Fruit fly (Drosophila melanogaster) whole organism, embryonic: Measurements from ENCODE around the gene stg.
A peak's percentile ranks its signal among the peaks of the same experiment; 100 is the strongest.

Source experiments
- Adf1 ChIP-seq: fragments of 200-800 bp; sonication (Bioruptor generic); IDR thresholded peaks from 2 replicates; pipeline ENCODE4 v1.3.6; 2022; ENCODE audit warnings: missing biosample characterization, missing genetic modification characterization
- Asciz ChIP-seq: fragments of 200-800 bp; sonication (Bioruptor generic); optimal IDR thresholded peaks from 2 replicates; lab custom pipeline; 2017; ENCODE audit warnings: missing biosample characterization, mild to moderate bottlenecking, missing genetic modification characterization, missing genetic modification reagents
- Awh ChIP-seq: fragments of 200-800 bp; sonication (Bioruptor generic); IDR thresholded peaks from 2 replicates; pipeline ENCODE4, ENCODE4 v1.3.6; 2022; ENCODE audit warnings: missing biosample characterization, missing genetic modification characterization
- B-H2 ChIP-seq: fragments of 200-800 bp; sonication (Bioruptor generic); optimal IDR thresholded peaks from 2 replicates; lab custom pipeline; 2018; ENCODE audit warnings: missing biosample characterization, mild to moderate bottlenecking, missing genetic modification characterization
- BEAF-32 ChIP-seq: fragments of 200-800 bp; sonication (Bioruptor generic); optimal IDR thresholded peaks from 3 replicates; lab custom pipeline; 2017; ENCODE audit warnings: missing biosample characterization, missing genetic modification characterization, mild to moderate bottlenecking, moderate library complexity, missing genetic modification reagents
- Bteb2 ChIP-seq: fragments of 200-800 bp; sonication (Bioruptor generic); optimal IDR thresholded peaks from 2 replicates; lab custom pipeline; 2016; ENCODE audit warnings: missing biosample characterization, missing genetic modification characterization
- CG11093 ChIP-seq: fragments of 200-800 bp; sonication (Bioruptor generic); IDR thresholded peaks from 3 replicates; pipeline ENCODE4 v1.3.6; 2022; ENCODE audit warnings: missing biosample characterization, missing genetic modification characterization
- CG11695 ChIP-seq: fragments of 200-800 bp; sonication (Bioruptor generic); IDR thresholded peaks from 3 replicates; pipeline ENCODE4 v1.3.6; 2022; ENCODE audit warnings: missing biosample characterization, missing genetic modification characterization
- CG12104 ChIP-seq: fragments of 200-800 bp; sonication (Bioruptor generic); optimal IDR thresholded peaks from 3 replicates; lab custom pipeline; 2016; ENCODE audit warnings: missing biosample characterization, missing genetic modification characterization
- CG12942 ChIP-seq: fragments of 200-800 bp; sonication (Bioruptor generic); optimal IDR thresholded peaks from 3 replicates; lab custom pipeline; 2016; ENCODE audit warnings: missing biosample characterization, missing genetic modification characterization
- CG14710 ChIP-seq: fragments of 200-800 bp; sonication (Bioruptor generic); optimal IDR thresholded peaks from 3 replicates; lab custom pipeline; 2019; ENCODE audit warnings: missing biosample characterization, mild to moderate bottlenecking, missing genetic modification characterization, moderate library complexity
- CG16863 ChIP-seq: fragments of 200-800 bp; sonication (Bioruptor generic); optimal IDR thresholded peaks from 3 replicates; lab custom pipeline; 2016; ENCODE audit warnings: missing biosample characterization, missing genetic modification characterization
- CG17186 ChIP-seq: fragments of 200-800 bp; sonication (Bioruptor generic); optimal IDR thresholded peaks from 3 replicates; lab custom pipeline; 2017; ENCODE audit warnings: missing biosample characterization, missing genetic modification reagents, missing genetic modification characterization
- CG17612 ChIP-seq: fragments of 200-800 bp; sonication (Bioruptor generic); IDR thresholded peaks from 2 replicates; pipeline ENCODE4 v1.3.6; 2022; ENCODE audit warnings: missing biosample characterization, missing genetic modification characterization
- CG17802 ChIP-seq: fragments of 200-800 bp; sonication (Bioruptor generic); optimal IDR thresholded peaks from 2 replicates; lab custom pipeline; 2018; ENCODE audit warnings: missing biosample characterization, mild to moderate bottlenecking, missing genetic modification characterization, moderate library complexity
- CG17829 ChIP-seq: fragments of 200-800 bp; optimal IDR thresholded peaks from 2 replicates; lab custom pipeline; 2019; ENCODE audit warnings: missing biosample characterization, mild to moderate bottlenecking, missing genetic modification characterization, moderate library complexity
- CG17912 ChIP-seq: fragments of 200-800 bp; sonication (Bioruptor generic); optimal IDR thresholded peaks from 2 replicates; lab custom pipeline; 2018; ENCODE audit warnings: missing biosample characterization, mild to moderate bottlenecking, missing genetic modification characterization
- CG33557 ChIP-seq: fragments of 200-800 bp; sonication (Bioruptor generic); optimal IDR thresholded peaks from 2 replicates; lab custom pipeline; 2019; ENCODE audit warnings: missing biosample characterization, mild to moderate bottlenecking, missing genetic modification characterization, moderate library complexity
- CG3838 ChIP-seq: fragments of 200-800 bp; sonication (Bioruptor generic); optimal IDR thresholded peaks from 3 replicates; lab custom pipeline; 2016; ENCODE audit warnings: missing biosample characterization, missing genetic modification characterization
- CG42726 ChIP-seq: fragments of 200-800 bp; sonication (Bioruptor generic); IDR thresholded peaks from 2 replicates; pipeline ENCODE4 v1.3.6; 2022; ENCODE audit warnings: missing biosample characterization, missing genetic modification characterization; ENCODE audit not compliant: partially characterized antibody
- CG43689 ChIP-seq: fragments of 200-800 bp; sonication (Bioruptor generic); IDR thresholded peaks from 2 replicates; pipeline ENCODE4 v1.3.6; 2022; ENCODE audit warnings: missing biosample characterization, missing genetic modification characterization
- CG5953 ChIP-seq: fragments of 200-800 bp; sonication (Bioruptor generic); IDR thresholded peaks from 2 replicates; pipeline ENCODE4 v1.3.6; 2022; ENCODE audit warnings: missing biosample characterization, missing genetic modification characterization
- CG6683 ChIP-seq: fragments of 200-800 bp; sonication (Bioruptor generic); optimal IDR thresholded peaks from 2 replicates; lab custom pipeline; 2017; ENCODE audit warnings: missing biosample characterization, mild to moderate bottlenecking, missing genetic modification characterization, missing genetic modification reagents
- CG7928 ChIP-seq: fragments of 200-800 bp; sonication (Bioruptor generic); optimal IDR thresholded peaks from 2 replicates; lab custom pipeline; 2017; ENCODE audit warnings: missing biosample characterization, mild to moderate bottlenecking, missing genetic modification characterization
- Chrac-16 ChIP-seq: fragments of 200-800 bp; sonication (Bioruptor generic); optimal IDR thresholded peaks from 3 replicates; lab custom pipeline; 2016; ENCODE audit warnings: missing biosample characterization, missing genetic modification characterization
- D19B ChIP-seq: fragments of 200-800 bp; sonication (Bioruptor generic); optimal IDR thresholded peaks from 2 replicates; lab custom pipeline; 2017; ENCODE audit warnings: missing biosample characterization, mild to moderate bottlenecking, missing genetic modification characterization
- Dip2 ChIP-seq: fragments of 200-800 bp; sonication (Bioruptor generic); IDR thresholded peaks from 2 replicates; pipeline ENCODE4 v1.3.6; 2022; ENCODE audit warnings: missing biosample characterization, missing genetic modification characterization
- Gsc ChIP-seq: fragments of 200-800 bp; sonication (Bioruptor generic); IDR thresholded peaks from 2 replicates; pipeline ENCODE4 v1.3.6; 2022; ENCODE audit warnings: missing biosample characterization, missing genetic modification characterization
- HmgZ ChIP-seq: fragments of 200-800 bp; sonication (Bioruptor generic); optimal IDR thresholded peaks from 2 replicates; lab custom pipeline; 2018; ENCODE audit warnings: missing biosample characterization, mild to moderate bottlenecking, missing genetic modification characterization
- Hr51 ChIP-seq, 2 experiments: fragments of 200-800 bp; sonication (Bioruptor generic); optimal IDR thresholded peaks; 2 replicates in 1 of 2; 3 replicates in 1 of 2; lab custom pipeline; 2016 to 2018; ENCODE audit warnings: missing biosample characterization in 2 of 2, missing genetic modification characterization in 2 of 2, mild to moderate bottlenecking in 1 of 2, moderate library complexity in 1 of 2
- Lim3 ChIP-seq: fragments of 200-800 bp; sonication (Bioruptor generic); IDR thresholded peaks from 2 replicates; pipeline ENCODE4 v1.3.6; 2022; ENCODE audit warnings: missing biosample characterization, missing genetic modification characterization
- Med ChIP-seq: fragments of 200-800 bp; sonication (Bioruptor generic); peaks from one replicate; lab custom pipeline; 2016; ENCODE audit warnings: missing biosample characterization, missing genetic modification characterization, mild to moderate bottlenecking, inconsistent platforms, moderate library complexity
- NK7.1 ChIP-seq: fragments of 200-800 bp; sonication (Bioruptor generic); optimal IDR thresholded peaks from 3 replicates; lab custom pipeline; 2016; ENCODE audit warnings: missing biosample characterization, missing genetic modification characterization
- Optix ChIP-seq: fragments of 200-800 bp; sonication (Bioruptor generic); IDR thresholded peaks from 3 replicates; pipeline ENCODE4 v1.3.6; 2022; ENCODE audit warnings: missing biosample characterization, missing genetic modification characterization
- Ravus ChIP-seq: fragments of 200-800 bp; sonication (Bioruptor generic); IDR thresholded peaks from 2 replicates; pipeline ENCODE4 v1.3.6; 2022; ENCODE audit warnings: missing biosample characterization, missing genetic modification characterization
- Sox102F ChIP-seq: fragments of 200-800 bp; sonication (Bioruptor generic); optimal IDR thresholded peaks from 2 replicates; lab custom pipeline; 2018; ENCODE audit warnings: missing biosample characterization, mild to moderate bottlenecking, missing genetic modification characterization, moderate library complexity
- ab ChIP-seq: fragments of 200-800 bp; sonication (Bioruptor generic); optimal IDR thresholded peaks from 2 replicates; lab custom pipeline; 2016; ENCODE audit warnings: missing biosample characterization, missing genetic modification characterization
- amos ChIP-seq: fragments of 200-800 bp; sonication (Bioruptor generic); IDR thresholded peaks from 2 replicates; pipeline ENCODE4 v1.3.6; 2022; ENCODE audit warnings: missing biosample characterization, missing genetic modification characterization; ENCODE audit not compliant: partially characterized antibody
- btn ChIP-seq: fragments of 200-800 bp; sonication (Bioruptor generic); optimal IDR thresholded peaks from 2 replicates; lab custom pipeline; 2016; ENCODE audit warnings: missing biosample characterization, missing genetic modification characterization
- cas ChIP-seq: fragments of 200-800 bp; sonication (Bioruptor generic); IDR thresholded peaks from 2 replicates; pipeline ENCODE4 v1.3.6; 2022; ENCODE audit warnings: missing biosample characterization, missing genetic modification characterization
- croc ChIP-seq: fragments of 200-800 bp; sonication (Bioruptor generic); conservative IDR thresholded peaks from 3 replicates; pipeline ENCODE4 v1.3.6; 2022; ENCODE audit warnings: missing biosample characterization, missing genetic modification characterization
- dmrt11E ChIP-seq: fragments of 200-800 bp; sonication (Bioruptor generic); optimal IDR thresholded peaks from 3 replicates; lab custom pipeline; 2018; ENCODE audit warnings: missing biosample characterization, mild to moderate bottlenecking, missing genetic modification characterization, moderate library complexity
- emc ChIP-seq: fragments of 200-800 bp; sonication (Bioruptor generic); optimal IDR thresholded peaks from 2 replicates; lab custom pipeline; 2016; ENCODE audit warnings: missing biosample characterization, missing genetic modification characterization
- gce ChIP-seq: fragments of 200-800 bp; sonication (Bioruptor generic); IDR thresholded peaks from 3 replicates; pipeline ENCODE4 v1.3.6; 2022; ENCODE audit warnings: missing biosample characterization, missing genetic modification characterization
- gro ChIP-seq: fragments of 200-800 bp; sonication (Bioruptor generic); optimal IDR thresholded peaks from 2 replicates; lab custom pipeline; 2016; ENCODE audit warnings: missing biosample characterization, missing genetic modification characterization
- h ChIP-seq: fragments of >200 bp; optimal IDR thresholded peaks from 2 replicates; lab custom pipeline; 2017
- pb ChIP-seq: fragments of 200-800 bp; sonication (Bioruptor generic); optimal IDR thresholded peaks from 3 replicates; lab custom pipeline; 2016; ENCODE audit warnings: missing biosample characterization, missing genetic modification characterization
- pum ChIP-seq: fragments of 200-800 bp; sonication (Bioruptor generic); optimal IDR thresholded peaks from 2 replicates; lab custom pipeline; 2016; ENCODE audit warnings: missing biosample characterization, missing genetic modification characterization
- row ChIP-seq: fragments of 200-800 bp; sonication (Bioruptor generic); IDR thresholded peaks from 3 replicates; pipeline ENCODE4 v1.3.6; 2022; ENCODE audit warnings: missing biosample characterization, missing genetic modification characterization
- tin ChIP-seq: fragments of 200-800 bp; sonication (Bioruptor generic); optimal IDR thresholded peaks from 3 replicates; lab custom pipeline; 2016; ENCODE audit warnings: missing biosample characterization, missing genetic modification characterization
- tio ChIP-seq: fragments of 200-800 bp; sonication (Bioruptor generic); optimal IDR thresholded peaks from 2 replicates; lab custom pipeline; 2017; ENCODE audit warnings: missing biosample characterization, missing genetic modification characterization, inconsistent platforms
- trem ChIP-seq: fragments of 200-800 bp; optimal IDR thresholded peaks from 3 replicates; lab custom pipeline; 2019; ENCODE audit warnings: missing biosample characterization, mild to moderate bottlenecking, missing genetic modification characterization, moderate library complexity

Gene stg

DNA sequence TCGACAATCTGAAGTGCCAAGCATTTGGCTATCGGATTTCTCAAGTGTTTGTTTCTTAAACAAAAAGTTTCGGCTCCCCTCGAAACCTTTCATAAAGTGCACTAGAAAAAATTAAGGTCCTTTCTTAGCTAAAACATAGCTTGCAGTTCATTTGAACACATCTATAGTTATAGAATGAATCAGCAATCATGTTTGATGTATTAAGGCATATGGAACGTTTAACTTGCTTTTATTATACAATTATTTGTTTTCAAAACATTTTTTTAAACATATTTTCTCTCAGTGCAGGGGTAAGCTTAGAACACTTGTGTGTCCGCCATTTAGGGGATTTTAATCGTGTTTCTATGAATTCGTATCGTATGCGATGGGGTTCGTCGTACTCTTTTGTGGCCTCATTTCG, 19.0 kb upstream of the stg start (continued):
- peak; percentile 44 for TF ChIP-seq CG12104 (GFP tag; lab: Kevin White, UChicago)
- TF ChIP-seq Asciz (GFP tag; lab: Kevin White, UChicago) = peak; percentile 45
- TF ChIP-seq CG14710 = peak; percentile 83
- TF ChIP-seq CG12942 (GFP tag; lab: Kevin White, UChicago) = peak; percentile 35
- peak; percentile 54 for TF ChIP-seq tio
- TF ChIP-seq CG17912 (GFP tag; lab: Kevin White, UChicago) = no peak
- TF ChIP-seq dmrt11E (tag; lab: Kevin White, UChicago) = peak; percentile 92
- no peak for TF ChIP-seq BEAF-32
- no peak for TF ChIP-seq Awh (GFP tag; lab: Robert Waterston, UW)
- TF ChIP-seq Gsc (GFP tag; lab: Robert Waterston, UW) = no peak
- peak; percentile 72 for TF ChIP-seq row (GFP tag; lab: Robert Waterston, UW)
- no peak for TF ChIP-seq gro (GFP tag; lab: Kevin White, UChicago)
- TF ChIP-seq h = no peak
- TF ChIP-seq croc = peak; percentile 21; the same call in 1 of the 3 replicates
- peak; percentile 82 for TF ChIP-seq CG33557 (GFP tag; lab: Kevin White, UChicago)
- TF ChIP-seq gce (GFP tag; lab: Robert Waterston, UW) = no peak
- no peak for TF ChIP-seq Optix
- peak; percentile 59 for TF ChIP-seq CG16863 (GFP tag; lab: Kevin White, UChicago)
- TF ChIP-seq Bteb2 (GFP tag; lab: Kevin White, UChicago) = no peak
- TF ChIP-seq CG43689 (GFP tag; lab: Robert Waterston, UW) = no peak
- peak; percentile 48 for TF ChIP-seq Chrac-16 (GFP tag; lab: Kevin White, UChicago)
- TF ChIP-seq cas = no peak
- peak; percentile 17 for TF ChIP-seq HmgZ
- no peak for TF ChIP-seq CG5953 (GFP tag; lab: Robert Waterston, UW)
- TF ChIP-seq NK7.1 (GFP tag; lab: Kevin White, UChicago) = no peak
- TF ChIP-seq CG11695 (GFP tag; lab: Robert Waterston, UW) = 0 out of 3 replicates have a peak, but pooled peaks have one; percentile 33
- peak; percentile 12 for TF ChIP-seq btn
- TF ChIP-seq CG17186 = peak; percentile 0
- peak; percentile 28 for TF ChIP-seq CG3838 (GFP tag; lab: Kevin White, UChicago)
- TF ChIP-seq ab (GFP tag; lab: Kevin White, UChicago) = no peak
- TF ChIP-seq B-H2 = no peak
- no peak for TF ChIP-seq amos (GFP tag; lab: Robert Waterston, UW)
- no peak for TF ChIP-seq Med (GFP tag; lab: Kevin White, UChicago)
- TF ChIP-seq CG42726 (GFP tag; lab: Robert Waterston, UW) = no peak
- TF ChIP-seq CG17829 (tag; lab: Kevin White, UChicago) = peak; percentile 88
- no peak for TF ChIP-seq CG7928 (GFP tag; lab: Kevin White, UChicago)
- TF ChIP-seq Adf1 (GFP tag; lab: Robert Waterston, UW) = no peak
- TF ChIP-seq trem (tag; lab: Kevin White, UChicago) = peak; percentile 82
- TF ChIP-seq pb = no peak
- TF ChIP-seq tin (GFP tag; lab: Kevin White, UChicago) = peak; percentile 63
- TF ChIP-seq Sox102F (GFP tag; lab: Kevin White, UChicago) = peak; percentile 76
- TF ChIP-seq Lim3 (GFP tag; lab: Robert Waterston, UW) = no peak
- TF ChIP-seq pum (GFP tag; lab: Kevin White, UChicago) = peak; percentile 54
- TF ChIP-seq Ravus = no peak
- TF ChIP-seq Hr51 (GFP tag; optimal IDR thresholded peaks at IDR 0.05; lab: Kevin White, UChicago) = peak in 1 of 2 experiments; percentile 63
- TF ChIP-seq CG6683 = no peak
- TF ChIP-seq D19B = no peak
- TF ChIP-seq CG17612 (GFP tag; lab: Robert Waterston, UW) = no peak
- TF ChIP-seq CG17802 (tag; lab: Kevin White, UChicago) = peak; percentile 28
- TF ChIP-seq CG11093 (GFP tag; lab: Robert Waterston, UW) = 0 out of 3 replicates have a peak, but pooled peaks have one; percentile 31
- TF ChIP-seq Dip2 (GFP tag; lab: Robert Waterston, UW) = no peak
- TF ChIP-seq emc = no peak
